Worm (Caenorhabditis elegans): Measurements from ENCODE around the gene sup-12.

The sup-12 gene

ce11 chrX:3904568-3904967 is at the start of gene sup-12:
TSS of gene sup-12 (plus strand) at chrX:3904584.
- TF ChIP-seq mab-5 (tag; optimal IDR thresholded peaks at IDR 0.05): no peak
- no peak for TF ChIP-seq mls-2 (tag; optimal IDR thresholded peaks at IDR 0.05)
- no peak for TF ChIP-seq nhr-28 (tag; optimal IDR thresholded peaks at IDR 0.05)
- TF ChIP-seq bed-3 (GFP tag; optimal IDR thresholded peaks at IDR 0.05): no peak
- no peak for TF ChIP-seq unc-62 (GFP tag; optimal IDR thresholded peaks at IDR 0.05)
- TF ChIP-seq ceh-39 (tag; optimal IDR thresholded peaks at IDR 0.05): no peak
- TF ChIP-seq drap-1 (GFP tag; optimal IDR thresholded peaks at IDR 0.05): no peak
- TF ChIP-seq nhr-237 (tag; optimal IDR thresholded peaks at IDR 0.05): no peak
- TF ChIP-seq zip-8 (tag; optimal IDR thresholded peaks at IDR 0.05): no peak
- no peak for TF ChIP-seq pha-4 (tag; optimal IDR thresholded peaks at IDR 0.05)
- no peak for TF ChIP-seq lin-13 (tag; optimal IDR thresholded peaks at IDR 0.05)
- no peak for TF ChIP-seq elt-3 (tag; optimal IDR thresholded peaks at IDR 0.05)
- TF ChIP-seq mep-1 (tag; optimal IDR thresholded peaks at IDR 0.05): no peak
- TF ChIP-seq ceh-83 (GFP tag; optimal IDR thresholded peaks at IDR 0.05): no peak
- TF ChIP-seq nhr-76 (tag; optimal IDR thresholded peaks at IDR 0.05): no peak
- no peak for TF ChIP-seq nhr-2 (tag; optimal IDR thresholded peaks at IDR 0.05)
- TF ChIP-seq sptf-1 (tag; optimal IDR thresholded peaks at IDR 0.05): no peak
- TF ChIP-seq elt-1 (tag; optimal IDR thresholded peaks at IDR 0.05; ENCODE audit: borderline replicate concordance, insufficient read depth): no peak
- no peak for TF ChIP-seq blmp-1 (tag; optimal IDR thresholded peaks at IDR 0.05)
- TF ChIP-seq snpc-4 (tag; optimal IDR thresholded peaks at IDR 0.05): no peak

- TF ChIP-seq ces-1 (GFP tag; optimal IDR thresholded peaks at IDR 0.05) (peak; percentile 83), sem-2 (GFP tag; optimal IDR thresholded peaks at IDR 0.05) (no peak), sptf-1 (tag; optimal IDR thresholded peaks at IDR 0.05) (no peak)
Measured at ce11 chrX:3855717-3856116, 48.7 kb upstream of the sup-12 start.

ce11 chrX:3857697-3858096 is 46.7 kb upstream of the sup-12 start, which contains the start of gene ceh-18:
TSS of gene ceh-18 (minus strand) at chrX:3857797.
- TF ChIP-seq drap-1 (GFP tag; optimal IDR thresholded peaks at IDR 0.05) (no peak), sem-2 (GFP tag; optimal IDR thresholded peaks at IDR 0.05) (no peak), zip-8 (tag; optimal IDR thresholded peaks at IDR 0.05) (no peak), unc-39 (tag; optimal IDR thresholded peaks at IDR 0.05) (no peak), snpc-4 (tag; optimal IDR thresholded peaks at IDR 0.05) (no peak), lin-13 (tag; optimal IDR thresholded peaks at IDR 0.05) (no peak), nhr-76 (tag; optimal IDR thresholded peaks at IDR 0.05) (no peak), ces-1 (GFP tag; optimal IDR thresholded peaks at IDR 0.05) (no peak), unc-120 (tag; optimal IDR thresholded peaks at IDR 0.05; ENCODE audit: poor library complexity, severe bottlenecking) (no peak), nhr-2 (tag; optimal IDR thresholded peaks at IDR 0.05) (no peak), lin-32 (GFP tag; optimal IDR thresholded peaks at IDR 0.05) (no peak), nhr-28 (tag; optimal IDR thresholded peaks at IDR 0.05) (no peak), ceh-43 (GFP tag; optimal IDR thresholded peaks at IDR 0.05) (no peak), cnd-1 (tag; optimal IDR thresholded peaks at IDR 0.05) (no peak), ham-2 (GFP tag; optimal IDR thresholded peaks at IDR 0.05) (no peak), nhr-12 (tag; optimal IDR thresholded peaks at IDR 0.05) (no peak), ceh-39 (tag; optimal IDR thresholded peaks at IDR 0.05) (no peak), nhr-237 (tag; optimal IDR thresholded peaks at IDR 0.05) (no peak), ceh-83 (GFP tag; optimal IDR thresholded peaks at IDR 0.05) (no peak)

ce11 chrX:3858355-3858754 is 46.0 kb upstream of the sup-12 start:
- no peak for TF ChIP-seq nhr-76 (tag; optimal IDR thresholded peaks at IDR 0.05)
- TF ChIP-seq ceh-43 (GFP tag; optimal IDR thresholded peaks at IDR 0.05): no peak
- TF ChIP-seq flh-1 (GFP tag; optimal IDR thresholded peaks at IDR 0.05): no peak
- TF ChIP-seq hlh-1 (tag; optimal IDR thresholded peaks at IDR 0.05): no peak
- no peak for TF ChIP-seq nhr-28 (tag; optimal IDR thresholded peaks at IDR 0.05)

- no peak for TF ChIP-seq elt-3 (tag; optimal IDR thresholded peaks at IDR 0.05)
- TF ChIP-seq nhr-28 (tag; optimal IDR thresholded peaks at IDR 0.05): no peak
- TF ChIP-seq lin-13 (tag; optimal IDR thresholded peaks at IDR 0.05): no peak
- TF ChIP-seq hlh-1 (tag; optimal IDR thresholded peaks at IDR 0.05): no peak
- TF ChIP-seq snpc-4 (tag; optimal IDR thresholded peaks at IDR 0.05): no peak
- no peak for TF ChIP-seq mep-1 (tag; optimal IDR thresholded peaks at IDR 0.05)
- no peak for TF ChIP-seq ceh-39 (tag; optimal IDR thresholded peaks at IDR 0.05)
- no peak for TF ChIP-seq flh-1 (GFP tag; optimal IDR thresholded peaks at IDR 0.05)
Measured at ce11 chrX:3859449-3859848, 44.9 kb upstream of the sup-12 start.

Data from whole organism, mixed stage, embryonic.